Fruit fly (Drosophila melanogaster) Kc167 (cell line): Measurements from ENCODE around the gene Rbp4.

Experiments used
- Myc ChIP-seq: fragments of >200 bp; optimal IDR thresholded peaks from 2 replicates; lab custom pipeline; 2017; ENCODE audit warnings: missing external identifiers
- Sin3A ChIP-seq: fragments of >200 bp; optimal IDR thresholded peaks from 2 replicates; lab custom pipeline; 2018; ENCODE audit warnings: missing external identifiers
- h ChIP-seq: fragments of >200 bp; optimal IDR thresholded peaks from 3 replicates; lab custom pipeline; 2018; ENCODE audit warnings: missing external identifiers
- insv ChIP-seq: fragments of >200 bp; optimal IDR thresholded peaks from 3 replicates; lab custom pipeline; 2018; ENCODE audit warnings: missing external identifiers
- psq ChIP-seq: fragments of >200 bp; optimal IDR thresholded peaks from 2 replicates; lab custom pipeline; 2017; ENCODE audit warnings: missing external identifiers
- ttk ChIP-seq: sonication (Bioruptor generic); optimal IDR thresholded peaks from 2 replicates; lab custom pipeline; 2017; ENCODE audit warnings: missing external identifiers

Rbp4 gene

dm6 chr3R:13656294-13656693, at the start of gene Rbp4:
TSS of gene Rbp4 (minus strand) at chr3R:13656394.
- TF ChIP-seq h (no peak), Sin3A (lab: Kevin White, UChicago) (no peak), ttk (lab: Kevin White, UChicago) (no peak), Myc (lab: Kevin White, UChicago) (no peak), insv (lab: Kevin White, UChicago) (no peak), psq (lab: Kevin White, UChicago) (no peak)

dm6 chr3R:13705292-13705885, 49.2 kb upstream of the Rbp4 start, which contains the start of gene Adgf-D:
TSS of gene Adgf-D (minus strand) at chr3R:13705402.
- TF ChIP-seq Sin3A (lab: Kevin White, UChicago) (no peak), h (no peak), insv (lab: Kevin White, UChicago) (no peak), psq (lab: Kevin White, UChicago) (no peak), ttk (lab: Kevin White, UChicago) (no peak), Myc (lab: Kevin White, UChicago) (no peak)

- TF ChIP-seq Myc (lab: Kevin White, UChicago) (no peak), Sin3A (lab: Kevin White, UChicago) (no peak), ttk (lab: Kevin White, UChicago) (no peak), h (no peak), insv (lab: Kevin White, UChicago) (no peak)
Observed at dm6 chr3R:13700738-13701137, 44.5 kb upstream of the Rbp4 start, which contains the start of gene f-cup. TSS of gene f-cup (minus strand) at chr3R:13700838.

dm6 chr3R:13700192-13700591, 44.0 kb upstream of the Rbp4 start, which contains the start of gene ninaB:
TSS of gene ninaB (plus strand) at chr3R:13700565.
- no peak for TF ChIP-seq Myc (lab: Kevin White, UChicago)
- TF ChIP-seq insv (lab: Kevin White, UChicago), result no peak
- no peak for TF ChIP-seq Sin3A (lab: Kevin White, UChicago)
- TF ChIP-seq h, result no peak
- TF ChIP-seq psq (lab: Kevin White, UChicago), result no peak
- TF ChIP-seq ttk (lab: Kevin White, UChicago), result no peak

dm6 chr3R:13699350-13699749, 43.2 kb upstream of the Rbp4 start:
- TF ChIP-seq psq (lab: Kevin White, UChicago), result no peak
- TF ChIP-seq h, result no peak
- TF ChIP-seq insv (lab: Kevin White, UChicago), result no peak
- TF ChIP-seq ttk (lab: Kevin White, UChicago), result no peak
- no peak for TF ChIP-seq Myc (lab: Kevin White, UChicago)
- no peak for TF ChIP-seq Sin3A (lab: Kevin White, UChicago)

dm6 chr3R:13693753-13694152, 37.6 kb upstream of the Rbp4 start, which contains the start of gene CG14367:
TSS of gene CG14367 (plus strand) at chr3R:13694053.
- TF ChIP-seq ttk (lab: Kevin White, UChicago) (no peak), psq (lab: Kevin White, UChicago) (no peak), Myc (lab: Kevin White, UChicago) (no peak), insv (lab: Kevin White, UChicago) (no peak), h (no peak), Sin3A (lab: Kevin White, UChicago) (no peak)

- no peak for TF ChIP-seq h
- no peak for TF ChIP-seq ttk (lab: Kevin White, UChicago)
- TF ChIP-seq insv (lab: Kevin White, UChicago), result no peak
Observed at dm6 chr3R:13686371-13687211, 30.4 kb upstream of the Rbp4 start, which contains the start of gene omd. TSS of gene omd (minus strand) at chr3R:13687210.

dm6 chr3R:13685969-13686368, 29.8 kb upstream of the Rbp4 start:
- no peak for TF ChIP-seq ttk (lab: Kevin White, UChicago)
- TF ChIP-seq h, result no peak
- TF ChIP-seq psq (lab: Kevin White, UChicago), result no peak
- no peak for TF ChIP-seq Sin3A (lab: Kevin White, UChicago)
- TF ChIP-seq Myc (lab: Kevin White, UChicago), result no peak
- no peak for TF ChIP-seq insv (lab: Kevin White, UChicago)

- TF ChIP-seq psq (lab: Kevin White, UChicago) (peak; percentile 47), Myc (lab: Kevin White, UChicago) (no peak)
Observed at dm6 chr3R:13684569-13685402, 28.6 kb upstream of the Rbp4 start.

- TF ChIP-seq Myc (lab: Kevin White, UChicago) (no peak), psq (lab: Kevin White, UChicago) (peak; percentile 32)
Observed at dm6 chr3R:13683624-13684568, 27.7 kb upstream of the Rbp4 start, which contains the start of gene flfl. TSS of gene flfl (plus strand) at chr3R:13683921.
